Worm (Caenorhabditis elegans) whole organism, L4 larva: Measurements from ENCODE around the gene lbp-4.

Experiments
- D1046.2 ChIP-seq: fragments of 200-800 bp; sonication (Bioruptor generic); IDR thresholded peaks from 2 replicates; pipeline ENCODE4 v1.3.6; 2022; ENCODE audit warnings: missing genetic modification characterization, missing compliant biosample characterization
- F26F4.8 ChIP-seq: fragments of 200-800 bp; sonication (Bioruptor generic); conservative IDR thresholded peaks from 2 replicates; pipeline ENCODE4 v1.3.6; 2022; ENCODE audit warnings: missing genetic modification characterization, missing compliant biosample characterization
- T20F7.1 ChIP-seq: fragments of 200-800 bp; sonication (Bioruptor generic); optimal IDR thresholded peaks from 2 replicates; lab custom pipeline; 2018; ENCODE audit warnings: mild to moderate bottlenecking, missing genetic modification characterization, missing compliant biosample characterization
- T26A8.4 ChIP-seq: fragments of 200-800 bp; sonication (Bioruptor generic); IDR thresholded peaks from 2 replicates; pipeline ENCODE4 v1.3.6; 2022; ENCODE audit warnings: missing genetic modification characterization, missing compliant biosample characterization
- Y105C5A.15 ChIP-seq: fragments of 200-800 bp; sonication (Bioruptor generic); IDR thresholded peaks from 2 replicates; pipeline ENCODE4 v1.3.6; 2022; ENCODE audit warnings: missing genetic modification characterization, missing compliant biosample characterization
- ZK546.5 ChIP-seq, 2 experiments: sonication (generic microtip); optimal IDR thresholded peaks; 2 replicates each; lab custom pipeline; 2017; ENCODE audit warnings: missing biosample characterization in 2 of 2, missing genetic modification characterization in 2 of 2
- aha-1 ChIP-seq: fragments of 150-350 bp; peaks from one replicate; lab custom pipeline; 2014; ENCODE audit warnings: missing biosample characterization, missing genetic modification characterization
- ama-1 ChIP-seq: fragments of 150-350 bp; optimal IDR thresholded peaks from 2 replicates; lab custom pipeline; 2014; ENCODE audit warnings: inconsistent platforms, mixed read lengths
- attf-4 ChIP-seq: sonication (generic microtip); optimal IDR thresholded peaks from 3 replicates; lab custom pipeline; 2017; ENCODE audit warnings: missing biosample characterization, missing genetic modification characterization
- ceh-20 ChIP-seq: fragments of 200-800 bp; sonication (Bioruptor generic); IDR thresholded peaks from 2 replicates; pipeline ENCODE4 v1.3.6; 2022; ENCODE audit warnings: missing genetic modification reagents, missing genetic modification characterization, missing compliant biosample characterization
- ceh-28 ChIP-seq: fragments of 150-350 bp; optimal IDR thresholded peaks from 2 replicates; lab custom pipeline; 2014; ENCODE audit warnings: missing biosample characterization, missing genetic modification reagents, missing genetic modification characterization
- ceh-44 ChIP-seq: fragments of 200-800 bp; sonication (Bioruptor generic); IDR thresholded peaks from 2 replicates; pipeline ENCODE4 v1.3.6; 2022; ENCODE audit warnings: missing genetic modification reagents, missing genetic modification characterization, missing compliant biosample characterization
- ceh-82 ChIP-seq: sonication (generic microtip); optimal IDR thresholded peaks from 2 replicates; lab custom pipeline; 2017; ENCODE audit warnings: missing biosample characterization, missing genetic modification characterization
- cey-2 ChIP-seq: sonication (generic microtip); optimal IDR thresholded peaks from 3 replicates; lab custom pipeline; 2017; ENCODE audit warnings: missing genetic modification characterization, mild to moderate bottlenecking, missing compliant biosample characterization, antibody characterized with exemption, borderline replicate concordance; ENCODE audit not compliant: insufficient read depth
- ctbp-1 ChIP-seq: fragments of 200-800 bp; sonication (Bioruptor generic); IDR thresholded peaks from 2 replicates; pipeline ENCODE4 v1.3.6; 2022; ENCODE audit warnings: missing genetic modification reagents, missing genetic modification characterization, missing compliant biosample characterization
- daf-12 ChIP-seq: fragments of 150-350 bp; optimal IDR thresholded peaks from 2 replicates; lab custom pipeline; 2014; ENCODE audit warnings: missing biosample characterization, missing genetic modification reagents, missing genetic modification characterization
- daf-8 ChIP-seq: fragments of 200-800 bp; sonication (Bioruptor generic); IDR thresholded peaks from 2 replicates; pipeline ENCODE4 v1.3.6; 2022; ENCODE audit warnings: missing genetic modification characterization, missing compliant biosample characterization
- dmd-6 ChIP-seq: fragments of 200-800 bp; sonication (Bioruptor generic); IDR thresholded peaks from 2 replicates; pipeline ENCODE4 v1.3.6; 2022; ENCODE audit warnings: missing genetic modification reagents, missing genetic modification characterization, missing compliant biosample characterization
- dmd-9 ChIP-seq: fragments of 200-800 bp; sonication (Bioruptor generic); IDR thresholded peaks from 2 replicates; pipeline ENCODE4 v1.3.6; 2022; ENCODE audit warnings: missing genetic modification reagents, missing genetic modification characterization, missing compliant biosample characterization
- dpl-1 ChIP-seq: fragments of 150-350 bp; optimal IDR thresholded peaks from 2 replicates; lab custom pipeline; 2014; ENCODE audit warnings: missing biosample characterization, missing genetic modification reagents, missing genetic modification characterization
- egl-27 ChIP-seq: sonication (generic microtip); optimal IDR thresholded peaks from 3 replicates; lab custom pipeline; 2017; ENCODE audit warnings: missing biosample characterization, missing genetic modification reagents, missing genetic modification characterization
- egl-43 ChIP-seq: fragments of 200-800 bp; sonication (Bioruptor generic); IDR thresholded peaks from 2 replicates; pipeline ENCODE4 v1.3.6; 2022; ENCODE audit warnings: missing genetic modification reagents, missing genetic modification characterization, missing compliant biosample characterization
- hmg-1.1 ChIP-seq: fragments of 200-800 bp; sonication (Bioruptor generic); IDR thresholded peaks from 2 replicates; pipeline ENCODE4 v1.3.6; 2022; ENCODE audit warnings: missing genetic modification reagents, missing genetic modification characterization, missing compliant biosample characterization
- jun-1 ChIP-seq: fragments of 150-350 bp; optimal IDR thresholded peaks from 2 replicates; lab custom pipeline; 2014; ENCODE audit warnings: missing biosample characterization, missing genetic modification reagents, missing genetic modification characterization
- lin-15B ChIP-seq: fragments of 150-350 bp; sonication (generic microtip); optimal IDR thresholded peaks from 3 replicates; lab custom pipeline; 2014; ENCODE audit warnings: missing biosample characterization, missing genetic modification characterization
- lin-29 ChIP-seq: fragments of 200-800 bp; sonication (Bioruptor generic); IDR thresholded peaks from 2 replicates; pipeline ENCODE4 v1.3.6; 2022; ENCODE audit warnings: missing genetic modification reagents, missing genetic modification characterization, missing compliant biosample characterization
- lin-38 ChIP-seq: fragments of 200-800 bp; sonication (Bioruptor generic); IDR thresholded peaks from 2 replicates; pipeline ENCODE4 v1.3.6; 2022; ENCODE audit warnings: missing genetic modification reagents, missing genetic modification characterization, missing compliant biosample characterization
- lir-3 ChIP-seq: sonication (generic microtip); optimal IDR thresholded peaks from 2 replicates; lab custom pipeline; 2016; ENCODE audit warnings: mild to moderate bottlenecking, missing genetic modification characterization, missing compliant biosample characterization
- mdl-1 ChIP-seq, 2 experiments: fragments of 150-350 bp in 1 of 2; sonication (generic microtip) in 1 of 2; optimal IDR thresholded peaks; 2 replicates each; lab custom pipeline; 2014 to 2017; ENCODE audit warnings: missing biosample characterization in 2 of 2, missing genetic modification characterization in 2 of 2
- mes-2 ChIP-seq: sonication (generic microtip); optimal IDR thresholded peaks from 2 replicates; lab custom pipeline; 2016; ENCODE audit warnings: missing genotype, mild to moderate bottlenecking, missing genetic modification characterization, missing compliant biosample characterization; ENCODE audit not compliant: poor library complexity, severe bottlenecking
- mxl-3 ChIP-seq: fragments of 200-800 bp; sonication (Bioruptor generic); optimal IDR thresholded peaks from 2 replicates; lab custom pipeline; 2018; ENCODE audit warnings: mild to moderate bottlenecking, missing genetic modification characterization, missing compliant biosample characterization
- nhr-11 ChIP-seq: fragments of 150-350 bp; optimal IDR thresholded peaks from 2 replicates; lab custom pipeline; 2014; ENCODE audit warnings: missing biosample characterization, missing genetic modification characterization
- nhr-237 ChIP-seq: sonication (generic microtip); optimal IDR thresholded peaks from 2 replicates; lab custom pipeline; 2017; ENCODE audit warnings: missing biosample characterization, missing genetic modification characterization
- nhr-28 ChIP-seq: fragments of 150-350 bp; optimal IDR thresholded peaks from 2 replicates; lab custom pipeline; 2014; ENCODE audit warnings: missing biosample characterization, missing genetic modification characterization
- nhr-41 ChIP-seq: fragments of 200-800 bp; sonication (Bioruptor generic); IDR thresholded peaks from 2 replicates; pipeline ENCODE4 v1.3.6; 2022; ENCODE audit warnings: missing genetic modification reagents, missing genetic modification characterization, missing compliant biosample characterization
- nhr-42 ChIP-seq: fragments of 200-800 bp; sonication (Bioruptor generic); IDR thresholded peaks from 2 replicates; pipeline ENCODE4 v1.3.6; 2022; ENCODE audit warnings: missing genetic modification characterization, missing compliant biosample characterization
- nhr-48 ChIP-seq: sonication (generic microtip); optimal IDR thresholded peaks from 2 replicates; lab custom pipeline; 2016; ENCODE audit warnings: mild to moderate bottlenecking, missing genetic modification characterization, missing compliant biosample characterization
- nhr-6 ChIP-seq: fragments of 150-350 bp; optimal IDR thresholded peaks from 2 replicates; lab custom pipeline; 2014; ENCODE audit warnings: missing biosample characterization, missing genetic modification characterization
- nhr-76 ChIP-seq: fragments of 150-350 bp; optimal IDR thresholded peaks from 2 replicates; lab custom pipeline; 2014; ENCODE audit warnings: missing biosample characterization, missing genetic modification characterization
- rbr-2 ChIP-seq: sonication (generic microtip); optimal IDR thresholded peaks from 2 replicates; lab custom pipeline; 2016; ENCODE audit warnings: missing genotype, missing genetic modification characterization, missing compliant biosample characterization
- saeg-2 ChIP-seq: fragments of 200-800 bp; sonication (Bioruptor generic); IDR thresholded peaks from 2 replicates; pipeline ENCODE4 v1.3.6; 2022; ENCODE audit warnings: missing genetic modification reagents, missing genetic modification characterization, missing compliant biosample characterization
- set-16 ChIP-seq: fragments of 200-800 bp; sonication (Bioruptor generic); IDR thresholded peaks from 2 replicates; pipeline ENCODE4 v1.3.6; 2022; ENCODE audit warnings: missing genetic modification reagents, missing genetic modification characterization, missing compliant biosample characterization
- skn-1 ChIP-seq: fragments of 150-350 bp; optimal IDR thresholded peaks from 2 replicates; lab custom pipeline; 2014; ENCODE audit warnings: missing biosample characterization, missing genetic modification characterization
- snpc-1.2 ChIP-seq: fragments of 200-800 bp; sonication (Bioruptor generic); IDR thresholded peaks from 2 replicates; pipeline ENCODE4 v1.3.6; 2022; ENCODE audit warnings: missing genetic modification reagents, missing genetic modification characterization, missing compliant biosample characterization
- snpc-4 ChIP-seq: fragments of 150-350 bp; optimal IDR thresholded peaks from 2 replicates; lab custom pipeline; 2014; ENCODE audit warnings: missing biosample characterization, missing genetic modification characterization
- spr-1 ChIP-seq: sonication (generic microtip); optimal IDR thresholded peaks from 2 replicates; lab custom pipeline; 2016; ENCODE audit warnings: mild to moderate bottlenecking, missing genetic modification characterization, missing compliant biosample characterization
- spr-3 ChIP-seq: fragments of 200-800 bp; sonication (Bioruptor generic); optimal IDR thresholded peaks from 2 replicates; lab custom pipeline; 2018; ENCODE audit warnings: mild to moderate bottlenecking, missing genetic modification characterization, missing compliant biosample characterization
- unc-130 ChIP-seq: sonication (generic microtip); optimal IDR thresholded peaks from 2 replicates; lab custom pipeline; 2016; ENCODE audit warnings: missing genetic modification reagents, missing genetic modification characterization, missing compliant biosample characterization
- unc-62 ChIP-seq, 3 experiments: fragments of 150-350 bp in 1 of 3; sonication (generic microtip); optimal IDR thresholded peaks in 2 of 3; peaks in 1 of 3; 1 replicate in 1 of 3; 2 replicates in 2 of 3; lab custom pipeline; 2014 to 2017; ENCODE audit warnings: missing biosample characterization in 3 of 3, missing genetic modification characterization in 3 of 3, missing genetic modification reagents in 3 of 3, missing genotype in 1 of 3
- zag-1 ChIP-seq: fragments of 150-350 bp; optimal IDR thresholded peaks from 2 replicates; lab custom pipeline; 2014; ENCODE audit warnings: missing biosample characterization, missing genetic modification characterization
- ztf-11 ChIP-seq: fragments of 150-350 bp; optimal IDR thresholded peaks from 2 replicates; lab custom pipeline; 2014; ENCODE audit warnings: missing biosample characterization, missing genetic modification characterization
- ztf-7 ChIP-seq: fragments of 150-350 bp; optimal IDR thresholded peaks from 2 replicates; lab custom pipeline; 2014; ENCODE audit warnings: missing biosample characterization, missing genetic modification characterization

Gene lbp-4

ce11 chrV:7854603-7855002, 34.2 kb downstream of the lbp-4 start, which contains the start of the genes C37C3.9 and C37C3.18 (continued):
- TF ChIP-seq dpl-1 (GFP tag; lab: Kevin White, UChicago) (peak; percentile 31), spr-1 (tag; lab: Kevin White, UChicago) (peak; percentile 2), nhr-48 (tag; lab: Kevin White, UChicago) (peak; percentile 56), skn-1 (no peak), ztf-11 (tag; lab: Kevin White, UChicago) (no peak), nhr-6 (tag; lab: Kevin White, UChicago) (peak; percentile 60), ceh-20 (GFP tag; lab: Robert Waterston, UW) (peak; percentile 55), snpc-1.2 (GFP tag; lab: Robert Waterston, UW) (no peak), set-16 (GFP tag; lab: Robert Waterston, UW) (peak; percentile 45; the same call in 1 of the 2 replicates), ama-1 (lab: Kevin White, UChicago) (peak; percentile 48), D1046.2 (0 out of 2 replicates have a peak, but pooled peaks have one; percentile 63), ztf-7 (tag; lab: Kevin White, UChicago) (peak; percentile 64), hmg-1.1 (GFP tag; lab: Robert Waterston, UW) (peak; percentile 90), lin-29 (GFP tag; lab: Robert Waterston, UW) (no peak), aha-1 (tag; lab: Kevin White, UChicago) (peak; percentile 97), daf-8 (GFP tag; lab: Robert Waterston, UW) (no peak), F26F4.8 (GFP tag; lab: Robert Waterston, UW) (no peak), nhr-42 (GFP tag; lab: Robert Waterston, UW) (peak; percentile 35; the same call in 1 of the 2 replicates), lin-15B (tag; lab: Kevin White, UChicago) (no peak), unc-62 (GFP tag; optimal IDR thresholded peaks at IDR 0.05 in 1 of 2; lab: Kevin White, UChicago) (peak in 1 of 2 experiments; percentile 97), unc-62 (tag; optimal IDR thresholded peaks at IDR 0.05; lab: Kevin White, UChicago) (no peak), ZK546.5 (tag; optimal IDR thresholded peaks at IDR 0.05; lab: Kevin White, UChicago) (no peak), ceh-28 (tag; lab: Kevin White, UChicago) (no peak), nhr-28 (tag; lab: Kevin White, UChicago) (peak; percentile 83), Y105C5A.15 (GFP tag; lab: Robert Waterston, UW) (no peak), T20F7.1 (peak; percentile 53), daf-12 (tag; lab: Kevin White, UChicago) (no peak), nhr-237 (tag; lab: Kevin White, UChicago) (no peak), ceh-44 (no peak), ctbp-1 (GFP tag; lab: Robert Waterston, UW) (no peak; the same call in 1 of the 2 replicates), nhr-41 (GFP tag; lab: Robert Waterston, UW) (no peak), ceh-82 (tag; lab: Kevin White, UChicago) (no peak), egl-27 (tag; lab: Kevin White, UChicago) (no peak), saeg-2 (GFP tag; lab: Robert Waterston, UW) (no peak), unc-130 (GFP tag; lab: Kevin White, UChicago) (no peak), zag-1 (tag; lab: Kevin White, UChicago) (no peak), rbr-2 (tag; lab: Kevin White, UChicago) (peak; percentile 70), dmd-6 (GFP tag; lab: Robert Waterston, UW) (peak; percentile 84), T26A8.4 (GFP tag; lab: Robert Waterston, UW) (peak; percentile 68), mxl-3 (GFP tag; lab: Kevin White, UChicago) (peak; percentile 84), spr-3 (GFP tag; lab: Kevin White, UChicago) (no peak), snpc-4 (tag; lab: Kevin White, UChicago) (peak; percentile 72), lir-3 (no peak), nhr-11 (tag; lab: Kevin White, UChicago) (peak; percentile 77), attf-4 (tag; lab: Kevin White, UChicago) (no peak), mes-2 (tag; lab: Kevin White, UChicago) (peak; percentile 72), lin-38 (GFP tag; lab: Robert Waterston, UW) (peak; percentile 58), nhr-76 (tag; lab: Kevin White, UChicago) (no peak), cey-2 (no peak), mdl-1 (tag; optimal IDR thresholded peaks at IDR 0.05; lab: Kevin White, UChicago) (peak; percentile 63 to 78), dmd-9 (GFP tag; lab: Robert Waterston, UW) (0 out of 2 replicates have a peak, but pooled peaks have one; percentile 30), egl-43 (GFP tag; lab: Robert Waterston, UW) (peak; percentile 76; the same call in 1 of the 2 replicates), jun-1 (tag; lab: Kevin White, UChicago) (peak; percentile 77)
